Worm (Caenorhabditis elegans): ENCODE data around the gene clr-1.
A peak's percentile ranks its signal among the peaks of the same experiment; 100 is the strongest.

Gene clr-1

ce11 chrII:5460911-5461310 is 5.2 kb upstream of the clr-1 start (continued):
- no peak for TF ChIP-seq ztf-16 (tag; optimal IDR thresholded peaks at IDR 0.05)

ce11 chrII:5463692-5464300 is 2.4 kb upstream of the clr-1 start:
- TF ChIP-seq ceh-34 (tag; optimal IDR thresholded peaks at IDR 0.05) (no peak), sdc-2 (tag; optimal IDR thresholded peaks at IDR 0.05) (no peak), unc-55 (GFP tag; optimal IDR thresholded peaks at IDR 0.05) (peak; percentile 34)

- peak; percentile 53 for TF ChIP-seq unc-42 (tag; optimal IDR thresholded peaks at IDR 0.05)
- TF ChIP-seq lim-6 (tag; optimal IDR thresholded peaks at IDR 0.05) = no peak
- no peak for TF ChIP-seq sdc-2 (tag; optimal IDR thresholded peaks at IDR 0.05)
- TF ChIP-seq unc-86 (tag; optimal IDR thresholded peaks at IDR 0.05) = peak; percentile 1
- TF ChIP-seq fkh-6 (tag; optimal IDR thresholded peaks at IDR 0.05) = no peak
- no peak for TF ChIP-seq pag-3 (tag; optimal IDR thresholded peaks at IDR 0.05; ENCODE audit: borderline replicate concordance)
- TF ChIP-seq sox-4 (tag; optimal IDR thresholded peaks at IDR 0.05) = no peak
- no peak for TF ChIP-seq eyg-1 (tag; optimal IDR thresholded peaks at IDR 0.05)
Measured at ce11 chrII:5473946-5474423, 7.8 kb downstream of the clr-1 start, which contains the start of gene mrps-16. TSS of gene mrps-16 (plus strand) at chrII:5474373.

- TF ChIP-seq pqm-1 (tag; optimal IDR thresholded peaks at IDR 0.05) = no peak
- no peak for TF ChIP-seq ttx-3 (tag; optimal IDR thresholded peaks at IDR 0.05)
- TF ChIP-seq ceh-45 (GFP tag; IDR thresholded peaks at IDR 0.05) = no peak
- no peak for TF ChIP-seq odd-2 (tag; optimal IDR thresholded peaks at IDR 0.05)
- no peak for TF ChIP-seq ceh-22 (tag; optimal IDR thresholded peaks at IDR 0.05)
- no peak for TF ChIP-seq pha-2 (tag; optimal IDR thresholded peaks at IDR 0.05)
- no peak for TF ChIP-seq pha-4 (tag; optimal IDR thresholded peaks at IDR 0.05)
- no peak for TF ChIP-seq ceh-2 (tag; optimal IDR thresholded peaks at IDR 0.05)
Measured at ce11 chrII:5474946-5475345, 8.8 kb downstream of the clr-1 start, which contains the start of gene ilcr-2. TSS of gene ilcr-2 (plus strand) at chrII:5475246.

- TF ChIP-seq mec-3 (tag; optimal IDR thresholded peaks at IDR 0.05; ENCODE audit: borderline replicate concordance) = no peak
- no peak for TF ChIP-seq pha-2 (tag; optimal IDR thresholded peaks at IDR 0.05)
Measured at ce11 chrII:5478318-5478717, 12.2 kb downstream of the clr-1 start, which contains the start of gene F56D1.1. TSS of gene F56D1.1 (plus strand) at chrII:5478618.

- TF ChIP-seq ceh-6 (GFP tag; optimal IDR thresholded peaks at IDR 0.05) = no peak
- no peak for TF ChIP-seq ref-2 (tag; optimal IDR thresholded peaks at IDR 0.05)
- no peak for TF ChIP-seq Y22D7AL.16 (tag; optimal IDR thresholded peaks at IDR 0.05)
- no peak for TF ChIP-seq unc-3 (GFP tag; conservative IDR thresholded peaks at IDR 0.05)
- no peak for TF ChIP-seq unc-3 (tag; optimal IDR thresholded peaks at IDR 0.05)
- no peak for TF ChIP-seq ceh-9 (tag; optimal IDR thresholded peaks at IDR 0.05)
- no peak for TF ChIP-seq unc-55 (GFP tag; optimal IDR thresholded peaks at IDR 0.05)
- no peak for TF ChIP-seq ceh-45 (GFP tag; IDR thresholded peaks at IDR 0.05)
- TF ChIP-seq pha-4 (tag; optimal IDR thresholded peaks at IDR 0.05) = no peak
- TF ChIP-seq pha-2 (tag; optimal IDR thresholded peaks at IDR 0.05) = no peak
- no peak for TF ChIP-seq fkh-6 (tag; optimal IDR thresholded peaks at IDR 0.05)
Measured at ce11 chrII:5481982-5482381, 15.8 kb downstream of the clr-1 start, which contains the start of gene cal-8. TSS of gene cal-8 (minus strand) at chrII:5482041.

ce11 chrII:5487844-5488243 is 21.7 kb downstream of the clr-1 start, which contains the start of gene nep-5:
TSS of gene nep-5 (plus strand) at chrII:5488144.
- no peak for TF ChIP-seq nhr-232 (tag; optimal IDR thresholded peaks at IDR 0.05)
- no peak for TF ChIP-seq ceh-9 (tag; optimal IDR thresholded peaks at IDR 0.05)
- TF ChIP-seq npax-4 (tag; optimal IDR thresholded peaks at IDR 0.05) = no peak
- no peak for TF ChIP-seq K09A11.1 (tag; optimal IDR thresholded peaks at IDR 0.05; ENCODE audit: insufficient read depth)
- TF ChIP-seq K02D7.2 (tag; optimal IDR thresholded peaks at IDR 0.05) = no peak
- TF ChIP-seq rnt-1 (tag; optimal IDR thresholded peaks at IDR 0.05) = no peak
- no peak for TF ChIP-seq ceh-6 (GFP tag; optimal IDR thresholded peaks at IDR 0.05)
- TF ChIP-seq unc-86 (tag; optimal IDR thresholded peaks at IDR 0.05) = no peak
- no peak for TF ChIP-seq madf-2 (tag; optimal IDR thresholded peaks at IDR 0.05)
- TF ChIP-seq gmeb-2 (tag; optimal IDR thresholded peaks at IDR 0.05) = no peak
